Worm (Caenorhabditis elegans): ENCODE results near the gene dnj-20.
A peak's percentile ranks its signal among the peaks of the same experiment; 100 is the strongest.

Gene dnj-20

DNA sequence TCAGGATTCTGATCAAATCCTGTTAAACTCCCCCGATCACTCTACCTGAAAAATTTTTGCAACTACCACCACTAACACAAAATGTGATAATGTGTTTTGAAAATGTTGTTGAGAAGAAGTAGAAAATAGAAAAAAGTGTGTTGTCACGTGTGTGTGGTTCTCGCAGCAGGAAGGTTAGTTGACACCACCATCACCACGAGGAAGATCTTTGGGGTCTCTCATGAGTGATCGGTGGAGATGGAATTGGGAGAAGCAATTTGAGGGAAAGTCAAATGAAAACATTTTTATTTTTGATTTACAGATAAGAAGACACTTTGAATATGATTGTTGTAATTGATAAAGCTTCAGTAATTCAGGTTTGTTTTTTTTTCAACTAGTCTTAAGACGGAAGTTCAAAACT lies 22.3 kb downstream of the dnj-20 start:
- peak; percentile 29 for TF ChIP-seq pha-4 (tag; optimal IDR thresholded peaks at IDR 0.05)
- no peak for TF ChIP-seq cebp-2 (GFP tag; IDR thresholded peaks at IDR 0.05)
- TF ChIP-seq hrde-1 (tag; optimal IDR thresholded peaks at IDR 0.05; ENCODE audit: borderline replicate concordance) = no peak
- TF ChIP-seq cebp-1 (GFP tag; IDR thresholded peaks at IDR 0.05) = 0 out of 2 replicates have a peak, but pooled peaks have one; percentile 14
- peak; percentile 47 for TF ChIP-seq cebp-1 (tag; optimal IDR thresholded peaks at IDR 0.05)
- peak; percentile 39 for TF ChIP-seq unc-62 (GFP tag; optimal IDR thresholded peaks at IDR 0.05)
- peak; percentile 22 for TF ChIP-seq attf-5 (GFP tag; optimal IDR thresholded peaks at IDR 0.05)
- no peak for TF ChIP-seq madf-8 (GFP tag; conservative IDR thresholded peaks at IDR 0.05)
- TF ChIP-seq egl-18 (GFP tag; IDR thresholded peaks at IDR 0.05) = no peak
- no peak for TF ChIP-seq lag-1 (GFP tag; IDR thresholded peaks at IDR 0.05)
- no peak for TF ChIP-seq T26A5.8 (tag; optimal IDR thresholded peaks at IDR 0.05)
- TF ChIP-seq lin-35 (GFP tag; optimal IDR thresholded peaks at IDR 0.05) = peak in 1 of 3 experiments; percentile 27
- no peak for TF ChIP-seq T07F8.4 (tag; optimal IDR thresholded peaks at IDR 0.05)
- TF ChIP-seq tbp1 (GFP tag; optimal IDR thresholded peaks at IDR 0.05) = peak; percentile 14
- TF ChIP-seq F10E7.11 (tag; optimal IDR thresholded peaks at IDR 0.05) = no peak

ce11 chrII:9601069-9601468 lies 22.9 kb downstream of the dnj-20 start:
- TF ChIP-seq atf-7 (tag; optimal IDR thresholded peaks at IDR 0.05) (peak; percentile 43), zim-3 (tag; optimal IDR thresholded peaks at IDR 0.05) (no peak), ets-4 (GFP tag; optimal IDR thresholded peaks at IDR 0.05) (peak; percentile 17), nhr-80 (tag; optimal IDR thresholded peaks at IDR 0.05) (peak; percentile 83), tbp1 (GFP tag; optimal IDR thresholded peaks at IDR 0.05) (peak; percentile 29), somi-1 (GFP tag; optimal IDR thresholded peaks at IDR 0.05) (peak; percentile 64), egl-44 (GFP tag; IDR thresholded peaks at IDR 0.05) (0 out of 2 replicates have a peak, but pooled peaks have one; percentile 42), lin-54 (GFP tag; optimal IDR thresholded peaks at IDR 0.05) (peak; percentile 9), hmg-1.2 (GFP tag; IDR thresholded peaks at IDR 0.05) (0 out of 2 replicates have a peak, but pooled peaks have one; percentile 15), dox-1 (GFP tag; IDR thresholded peaks at IDR 0.05) (0 out of 2 replicates have a peak, but pooled peaks have one; percentile 21), pbrm-1 (GFP tag; IDR thresholded peaks at IDR 0.05) (no peak), madf-10 (tag; optimal IDR thresholded peaks at IDR 0.05) (no peak), lin-40 (tag; optimal IDR thresholded peaks at IDR 0.05) (peak; percentile 58), cebp-1 (GFP tag; IDR thresholded peaks at IDR 0.05) (no peak), cebp-1 (tag; optimal IDR thresholded peaks at IDR 0.05) (peak; percentile 33), ama-1 (optimal IDR thresholded peaks at IDR 0.05) (peak; percentile 84), ama-1 (GFP tag; optimal IDR thresholded peaks at IDR 0.05) (no peak), F22D6.2 (tag; optimal IDR thresholded peaks at IDR 0.05) (peak; percentile 59), ztf-26 (tag; optimal IDR thresholded peaks at IDR 0.05) (peak; percentile 50), nfya-1 (tag; optimal IDR thresholded peaks at IDR 0.05; ENCODE audit: borderline replicate concordance, insufficient read depth) (no peak), Y53G8AR.9 (GFP tag; conservative IDR thresholded peaks at IDR 0.05) (0 out of 2 replicates have a peak, but pooled peaks have one; percentile 23), F57A8.1 (GFP tag; optimal IDR thresholded peaks at IDR 0.05) (no peak), aptf-2 (GFP tag; conservative IDR thresholded peaks at IDR 0.05) (no peak), lin-35 (GFP tag; optimal IDR thresholded peaks at IDR 0.05) (peak in 1 of 3 experiments; percentile 11), let-607 (tag; optimal IDR thresholded peaks at IDR 0.05) (peak; percentile 74 to 83), ztf-22 (GFP tag; optimal IDR thresholded peaks at IDR 0.05) (peak; percentile 26), rcor-1 (GFP tag; IDR thresholded peaks at IDR 0.05) (no peak), chd-7 (tag; optimal IDR thresholded peaks at IDR 0.05) (peak; percentile 49)
